Worm (Caenorhabditis elegans) whole organism, L4 larva: ENCODE measurements around the gene F47D12.6.

Source experiments
- D1046.2 ChIP-seq: fragments of 200-800 bp; sonication (Bioruptor generic); IDR thresholded peaks from 2 replicates; pipeline ENCODE4 v1.3.6; 2022; ENCODE audit warnings: missing genetic modification characterization, missing compliant biosample characterization
- T20F7.1 ChIP-seq: fragments of 200-800 bp; sonication (Bioruptor generic); optimal IDR thresholded peaks from 2 replicates; lab custom pipeline; 2018; ENCODE audit warnings: mild to moderate bottlenecking, missing genetic modification characterization, missing compliant biosample characterization
- Y5F2A.4 ChIP-seq: fragments of 200-800 bp; sonication (Bioruptor generic); optimal IDR thresholded peaks from 2 replicates; lab custom pipeline; 2018; ENCODE audit warnings: mild to moderate bottlenecking, missing genetic modification characterization, missing compliant biosample characterization
- ZK337.2 ChIP-seq: fragments of 200-800 bp; sonication (Bioruptor generic); IDR thresholded peaks from 2 replicates; pipeline ENCODE4 v1.3.6; 2022; ENCODE audit warnings: missing genetic modification reagents, missing genetic modification characterization, missing compliant biosample characterization
- ZK546.5 ChIP-seq, 2 experiments: sonication (generic microtip); optimal IDR thresholded peaks; 2 replicates each; lab custom pipeline; 2017; ENCODE audit warnings: missing biosample characterization in 2 of 2, missing genetic modification characterization in 2 of 2
- aha-1 ChIP-seq: fragments of 150-350 bp; peaks from one replicate; lab custom pipeline; 2014; ENCODE audit warnings: missing biosample characterization, missing genetic modification characterization
- aly-2 ChIP-seq: sonication (generic microtip); optimal IDR thresholded peaks from 2 replicates; lab custom pipeline; 2018; ENCODE audit warnings: missing biosample characterization, missing genetic modification characterization
- ceh-62 ChIP-seq: sonication (generic microtip); optimal IDR thresholded peaks from 2 replicates; lab custom pipeline; 2017; ENCODE audit warnings: missing biosample characterization, missing genetic modification characterization
- cey-2 ChIP-seq: sonication (generic microtip); optimal IDR thresholded peaks from 3 replicates; lab custom pipeline; 2017; ENCODE audit warnings: missing genetic modification characterization, mild to moderate bottlenecking, missing compliant biosample characterization, antibody characterized with exemption, borderline replicate concordance; ENCODE audit not compliant: insufficient read depth
- dmd-8 ChIP-seq: fragments of 200-800 bp; sonication (Bioruptor generic); IDR thresholded peaks from 2 replicates; pipeline ENCODE4 v1.3.6; 2022; ENCODE audit warnings: missing genetic modification characterization, missing compliant biosample characterization
- fkh-10 ChIP-seq: fragments of 150-350 bp; optimal IDR thresholded peaks from 2 replicates; lab custom pipeline; 2014; ENCODE audit warnings: missing biosample characterization, missing genetic modification reagents, missing genetic modification characterization
- gei-8 ChIP-seq: fragments of 200-800 bp; sonication (Bioruptor generic); optimal IDR thresholded peaks from 2 replicates; lab custom pipeline; 2018; ENCODE audit warnings: mild to moderate bottlenecking, missing genetic modification characterization, missing compliant biosample characterization
- hif-1 ChIP-seq, 2 experiments: sonication (generic microtip); optimal IDR thresholded peaks; 2 replicates each; lab custom pipeline; 2016 to 2017; ENCODE audit warnings: missing compliant biosample characterization in 2 of 2, missing genetic modification characterization in 2 of 2, missing genetic modification reagents in 2 of 2, missing genotype in 2 of 2, mild to moderate bottlenecking in 1 of 2
- hlh-11 ChIP-seq: fragments of 200-800 bp; sonication (Bioruptor generic); optimal IDR thresholded peaks from 2 replicates; lab custom pipeline; 2018; ENCODE audit warnings: mild to moderate bottlenecking, missing genetic modification characterization, missing compliant biosample characterization
- hlh-30 ChIP-seq: sonication (generic microtip); optimal IDR thresholded peaks from 2 replicates; lab custom pipeline; 2017; ENCODE audit warnings: antibody characterized with exemption, mild to moderate bottlenecking, missing genetic modification characterization, missing compliant biosample characterization; ENCODE audit not compliant: insufficient read depth
- lim-7 ChIP-seq: fragments of 200-800 bp; sonication (Bioruptor generic); IDR thresholded peaks from 2 replicates; pipeline ENCODE4 v1.3.6; 2022; ENCODE audit warnings: missing genetic modification characterization, missing compliant biosample characterization
- lin-29 ChIP-seq: fragments of 200-800 bp; sonication (Bioruptor generic); IDR thresholded peaks from 2 replicates; pipeline ENCODE4 v1.3.6; 2022; ENCODE audit warnings: missing genetic modification reagents, missing genetic modification characterization, missing compliant biosample characterization
- lin-38 ChIP-seq: fragments of 200-800 bp; sonication (Bioruptor generic); IDR thresholded peaks from 2 replicates; pipeline ENCODE4 v1.3.6; 2022; ENCODE audit warnings: missing genetic modification reagents, missing genetic modification characterization, missing compliant biosample characterization
- lin-39 ChIP-seq: fragments of 150-350 bp; optimal IDR thresholded peaks from 2 replicates; lab custom pipeline; 2014; ENCODE audit warnings: missing biosample characterization, missing genetic modification reagents, missing genetic modification characterization
- lir-3 ChIP-seq: sonication (generic microtip); optimal IDR thresholded peaks from 2 replicates; lab custom pipeline; 2016; ENCODE audit warnings: mild to moderate bottlenecking, missing genetic modification characterization, missing compliant biosample characterization
- madf-5 ChIP-seq, 2 experiments: fragments of 200-800 bp; sonication (Bioruptor generic); IDR thresholded peaks; 2 replicates each; pipeline ENCODE4 v1.3.6; 2022; ENCODE audit warnings: missing compliant biosample characterization in 2 of 2, missing genetic modification characterization in 2 of 2
- mes-2 ChIP-seq: sonication (generic microtip); optimal IDR thresholded peaks from 2 replicates; lab custom pipeline; 2016; ENCODE audit warnings: missing genotype, mild to moderate bottlenecking, missing genetic modification characterization, missing compliant biosample characterization; ENCODE audit not compliant: poor library complexity, severe bottlenecking
- nhr-10 ChIP-seq: fragments of 150-350 bp; optimal IDR thresholded peaks from 2 replicates; lab custom pipeline; 2014; ENCODE audit warnings: missing biosample characterization, missing genetic modification characterization
- nhr-11 ChIP-seq: fragments of 150-350 bp; optimal IDR thresholded peaks from 2 replicates; lab custom pipeline; 2014; ENCODE audit warnings: missing biosample characterization, missing genetic modification characterization
- nhr-48 ChIP-seq: sonication (generic microtip); optimal IDR thresholded peaks from 2 replicates; lab custom pipeline; 2016; ENCODE audit warnings: mild to moderate bottlenecking, missing genetic modification characterization, missing compliant biosample characterization
- nhr-76 ChIP-seq: fragments of 150-350 bp; optimal IDR thresholded peaks from 2 replicates; lab custom pipeline; 2014; ENCODE audit warnings: missing biosample characterization, missing genetic modification characterization
- pqm-1 ChIP-seq: sonication (generic microtip); optimal IDR thresholded peaks from 2 replicates; lab custom pipeline; 2017; ENCODE audit warnings: missing biosample characterization, missing genetic modification characterization
- saeg-2 ChIP-seq: fragments of 200-800 bp; sonication (Bioruptor generic); IDR thresholded peaks from 2 replicates; pipeline ENCODE4 v1.3.6; 2022; ENCODE audit warnings: missing genetic modification reagents, missing genetic modification characterization, missing compliant biosample characterization
- set-16 ChIP-seq: fragments of 200-800 bp; sonication (Bioruptor generic); IDR thresholded peaks from 2 replicates; pipeline ENCODE4 v1.3.6; 2022; ENCODE audit warnings: missing genetic modification reagents, missing genetic modification characterization, missing compliant biosample characterization
- spr-1 ChIP-seq: sonication (generic microtip); optimal IDR thresholded peaks from 2 replicates; lab custom pipeline; 2016; ENCODE audit warnings: mild to moderate bottlenecking, missing genetic modification characterization, missing compliant biosample characterization
- tra-1 ChIP-seq: fragments of 200-800 bp; sonication (Bioruptor generic); IDR thresholded peaks from 2 replicates; pipeline ENCODE4 v1.3.6; 2022; ENCODE audit warnings: missing genetic modification reagents, missing genetic modification characterization, missing compliant biosample characterization
- unc-130 ChIP-seq: sonication (generic microtip); optimal IDR thresholded peaks from 2 replicates; lab custom pipeline; 2016; ENCODE audit warnings: missing genetic modification reagents, missing genetic modification characterization, missing compliant biosample characterization
- unc-62 ChIP-seq, 3 experiments: fragments of 150-350 bp in 1 of 3; sonication (generic microtip); optimal IDR thresholded peaks in 2 of 3; peaks in 1 of 3; 1 replicate in 1 of 3; 2 replicates in 2 of 3; lab custom pipeline; 2014 to 2017; ENCODE audit warnings: missing biosample characterization in 3 of 3, missing genetic modification characterization in 3 of 3, missing genetic modification reagents in 3 of 3, missing genotype in 1 of 3
- vab-7 ChIP-seq: fragments of 200-800 bp; sonication (Bioruptor generic); IDR thresholded peaks from 2 replicates; pipeline ENCODE4 v1.3.6; 2022; ENCODE audit warnings: missing genetic modification reagents, missing genetic modification characterization, missing compliant biosample characterization
- zfp-2 ChIP-seq: sonication (generic microtip); optimal IDR thresholded peaks from 2 replicates; lab custom pipeline; 2016; ENCODE audit warnings: mild to moderate bottlenecking, missing genetic modification characterization, missing compliant biosample characterization
- zip-2 ChIP-seq: fragments of 150-350 bp; optimal IDR thresholded peaks from 2 replicates; lab custom pipeline; 2014; ENCODE audit warnings: missing biosample characterization, missing genetic modification characterization

Gene F47D12.6

DNA sequence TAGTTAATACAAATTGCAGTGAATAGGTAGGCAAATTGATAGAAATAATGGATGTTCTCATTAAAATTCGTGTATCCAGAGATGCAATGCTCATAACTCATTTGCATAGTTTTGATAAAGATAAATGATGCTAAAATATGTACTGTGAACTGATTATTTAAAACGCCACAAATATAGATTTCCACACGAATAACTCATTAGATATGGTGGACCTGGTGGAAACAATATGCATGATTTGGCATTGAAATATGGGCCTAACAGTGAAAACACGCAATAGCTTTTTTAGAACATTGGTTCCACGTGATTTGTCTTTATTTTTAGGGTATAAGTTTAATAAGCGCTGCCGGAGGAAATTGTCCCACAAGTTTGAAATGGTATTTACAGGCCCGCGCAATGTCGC lies 16.8 kb downstream of the F47D12.6 start, which contains the start of gene srg-3:
srg-3 (minus strand) TSS at position 101 of the 400 bp plus-strand sequence.
- peak in 1 of 2 experiments; percentile 47 for TF ChIP-seq unc-62 (GFP tag; optimal IDR thresholded peaks at IDR 0.05 in 1 of 2; lab: Kevin White, UChicago)
- TF ChIP-seq unc-62 (tag; optimal IDR thresholded peaks at IDR 0.05; lab: Kevin White, UChicago): no peak
- peak; percentile 33 for TF ChIP-seq aha-1 (tag; lab: Kevin White, UChicago)
- TF ChIP-seq nhr-76 (tag; lab: Kevin White, UChicago): no peak
- no peak for TF ChIP-seq vab-7

DNA sequence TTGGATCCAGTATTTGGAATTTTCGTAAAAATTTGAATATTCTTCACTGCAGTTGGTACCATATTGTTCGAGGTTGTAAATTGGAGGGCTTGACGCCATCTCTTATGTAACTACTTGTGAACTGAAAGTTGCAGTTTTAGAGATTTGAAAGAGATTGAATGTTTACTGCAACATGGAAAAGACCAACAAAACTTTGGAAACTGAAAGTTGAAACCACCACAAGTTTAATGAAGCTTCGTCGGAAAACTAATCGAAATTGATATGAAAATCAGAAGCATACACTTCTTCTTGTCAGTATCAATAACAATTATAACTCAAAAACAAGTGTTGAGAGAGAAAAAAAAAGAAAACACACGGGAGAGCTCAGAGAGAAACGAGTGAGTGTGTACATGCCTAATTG lies 19.0 kb downstream of the F47D12.6 start, which contains the start of gene srg-7:
srg-7 (minus strand) TSS at position 101 of the 400 bp plus-strand sequence.
- TF ChIP-seq lin-39 (tag; lab: Kevin White, UChicago): no peak
- no peak for TF ChIP-seq saeg-2
- TF ChIP-seq lin-38 (GFP tag; lab: Robert Waterston, UW): no peak
- no peak for TF ChIP-seq hlh-30 (tag; lab: Kevin White, UChicago)
- no peak for TF ChIP-seq ceh-62 (tag; lab: Kevin White, UChicago)

DNA sequence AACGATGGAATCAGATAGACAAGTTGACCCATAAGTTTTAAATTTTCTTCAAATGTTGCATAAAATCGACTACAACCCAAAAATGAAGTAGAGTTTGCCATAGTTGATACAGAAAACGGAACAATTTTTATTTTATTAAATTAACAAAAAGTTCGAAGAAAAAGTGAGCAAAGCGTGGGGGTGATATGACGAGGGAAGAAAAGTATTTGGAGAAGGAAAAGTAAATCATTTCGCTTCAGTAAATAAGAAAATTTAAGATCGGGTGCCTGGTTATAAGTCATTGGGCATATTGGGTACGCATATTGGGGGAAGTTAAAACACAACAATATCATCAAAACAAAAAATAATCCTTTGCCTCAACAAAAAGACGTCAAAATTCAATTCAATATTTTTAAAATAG lies 21.2 kb downstream of the F47D12.6 start, which contains the start of gene srg-6:
srg-6 (minus strand) TSS at position 101 of the 400 bp plus-strand sequence.
- no peak for TF ChIP-seq Y5F2A.4 (GFP tag; lab: Kevin White, UChicago)
- TF ChIP-seq lin-29: no peak
- TF ChIP-seq nhr-11 (tag; lab: Kevin White, UChicago): no peak
- no peak for TF ChIP-seq aha-1 (tag; lab: Kevin White, UChicago)
- no peak for TF ChIP-seq aly-2 (tag; lab: Kevin White, UChicago)
- TF ChIP-seq lin-38 (GFP tag; lab: Robert Waterston, UW): no peak
- TF ChIP-seq nhr-10 (tag; lab: Kevin White, UChicago): no peak
- no peak for TF ChIP-seq dmd-8 (GFP tag; lab: Robert Waterston, UW)
- TF ChIP-seq lim-7 (GFP tag; lab: Robert Waterston, UW): no peak
- no peak for TF ChIP-seq lir-3
- no peak for TF ChIP-seq ZK546.5 (tag; optimal IDR thresholded peaks at IDR 0.05; lab: Kevin White, UChicago)
- TF ChIP-seq mes-2 (tag; lab: Kevin White, UChicago): no peak
- TF ChIP-seq spr-1 (tag; lab: Kevin White, UChicago): no peak
- no peak for TF ChIP-seq set-16 (GFP tag; lab: Robert Waterston, UW)
- TF ChIP-seq nhr-48 (tag; lab: Kevin White, UChicago): no peak
- no peak for TF ChIP-seq hlh-11
- TF ChIP-seq D1046.2 (GFP tag; lab: Robert Waterston, UW): no peak
- no peak for TF ChIP-seq fkh-10 (GFP tag; lab: Kevin White, UChicago)
- no peak for TF ChIP-seq T20F7.1 (GFP tag; lab: Kevin White, UChicago)

DNA sequence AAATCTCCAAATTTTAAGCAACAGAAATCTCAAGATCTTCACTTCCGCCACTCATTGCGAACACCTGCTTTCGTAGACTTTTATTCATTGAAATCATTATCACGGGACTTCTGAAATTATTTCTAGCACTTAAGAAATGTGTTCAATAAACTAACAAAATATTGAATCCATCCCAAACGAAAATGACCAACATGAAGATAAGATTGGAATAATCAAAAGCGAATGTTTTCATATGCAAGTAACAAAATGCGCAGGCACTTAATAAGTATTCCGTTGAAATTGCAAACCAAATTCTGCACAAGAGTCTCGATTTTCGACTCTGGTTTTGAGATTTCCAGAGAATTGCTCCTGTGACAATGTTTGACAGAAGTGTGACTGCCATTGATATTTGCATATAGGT lies 22.6 kb downstream of the F47D12.6 start, which contains the start of gene srg-5:
srg-5 (minus strand) TSS at position 101 of the 400 bp plus-strand sequence.
- no peak for TF ChIP-seq unc-130 (GFP tag; lab: Kevin White, UChicago)
- no peak for TF ChIP-seq madf-5 (GFP tag; IDR thresholded peaks at IDR 0.05; lab: Robert Waterston, UW)
- TF ChIP-seq hif-1 (tag; optimal IDR thresholded peaks at IDR 0.05; lab: Kevin White, UChicago): no peak
- TF ChIP-seq ZK337.2 (GFP tag; lab: Robert Waterston, UW): no peak
- TF ChIP-seq gei-8: no peak
- no peak for TF ChIP-seq zip-2
- no peak for TF ChIP-seq lin-39 (tag; lab: Kevin White, UChicago)
- no peak for TF ChIP-seq lin-29
- no peak for TF ChIP-seq cey-2
- no peak for TF ChIP-seq zfp-2
- no peak for TF ChIP-seq nhr-48 (tag; lab: Kevin White, UChicago)
- TF ChIP-seq pqm-1 (tag; lab: Kevin White, UChicago): no peak
- TF ChIP-seq tra-1: no peak
- TF ChIP-seq, all 104 proteins: peak for 0
